Fruit fly (Drosophila melanogaster): ENCODE data around the gene REPTOR-BP.

Gene REPTOR-BP

dm6 chr2L:10276846-10277245 lies 12.9 kb downstream of the REPTOR-BP start:
- TF ChIP-seq OdsH (GFP tag; optimal IDR thresholded peaks at IDR 0.05) (peak; percentile 63), esn (GFP tag; optimal IDR thresholded peaks at IDR 0.05) (peak; percentile 74), Sox14 (GFP tag; optimal IDR thresholded peaks at IDR 0.05) (peak; percentile 85), ss (GFP tag; optimal IDR thresholded peaks at IDR 0.05) (no peak), CG6854 (GFP tag; optimal IDR thresholded peaks at IDR 0.05) (no peak), CG11294 (GFP tag; IDR thresholded peaks at IDR 0.05) (no peak), Sox102F (GFP tag; optimal IDR thresholded peaks at IDR 0.05) (no peak), Ets21C (GFP tag; optimal IDR thresholded peaks at IDR 0.05) (peak; percentile 21), CG9139 (GFP tag; optimal IDR thresholded peaks at IDR 0.05) (no peak), fkh (GFP tag; optimal IDR thresholded peaks at IDR 0.05) (no peak), salr (GFP tag; optimal IDR thresholded peaks at IDR 0.05) (no peak), CG34406 (GFP tag; optimal IDR thresholded peaks at IDR 0.05) (peak; percentile 29), Eip93F (GFP tag; optimal IDR thresholded peaks at IDR 0.05) (no peak), CG15336 (GFP tag; IDR thresholded peaks at IDR 0.05) (no peak), cyc (GFP tag; optimal IDR thresholded peaks at IDR 0.05) (peak; percentile 56), Eip75B (GFP tag; optimal IDR thresholded peaks at IDR 0.05) (peak; percentile 66), lz (GFP tag; optimal IDR thresholded peaks at IDR 0.05) (peak; percentile 59), CG16779 (tag; optimal IDR thresholded peaks at IDR 0.05) (no peak), fd59A (GFP tag; optimal IDR thresholded peaks at IDR 0.05) (peak; percentile 6), CG6808 (GFP tag; optimal IDR thresholded peaks at IDR 0.05) (no peak), vri (GFP tag; optimal IDR thresholded peaks at IDR 0.05) (peak; percentile 51), Blimp-1 (GFP tag; optimal IDR thresholded peaks at IDR 0.05) (no peak), Smox (GFP tag; optimal IDR thresholded peaks at IDR 0.05) (no peak), CG11902 (GFP tag; optimal IDR thresholded peaks at IDR 0.05) (peak; percentile 3), CG6792 (GFP tag; optimal IDR thresholded peaks at IDR 0.05) (peak; percentile 27), Hr38 (GFP tag; optimal IDR thresholded peaks at IDR 0.05) (peak; percentile 10), fd85E (GFP tag; optimal IDR thresholded peaks at IDR 0.05) (no peak), CG10669 (GFP tag; optimal IDR thresholded peaks at IDR 0.05) (peak; percentile 8), achi (GFP tag; optimal IDR thresholded peaks at IDR 0.05) (peak; percentile 58), Ets96B (tag; optimal IDR thresholded peaks at IDR 0.05) (no peak), Eip78C (GFP tag) (peak; percentile 84), dac (GFP tag; optimal IDR thresholded peaks at IDR 0.05) (peak; percentile 37), Met (GFP tag; optimal IDR thresholded peaks at IDR 0.05) (no peak), topi (GFP tag; optimal IDR thresholded peaks at IDR 0.05) (peak; percentile 43), CG31627 (GFP tag; optimal IDR thresholded peaks at IDR 0.05) (peak; percentile 72), CG8632 (GFP tag; optimal IDR thresholded peaks at IDR 0.05) (peak; percentile 22), spab (GFP tag; optimal IDR thresholded peaks at IDR 0.05) (no peak), acj6 (GFP tag; optimal IDR thresholded peaks at IDR 0.05) (peak; percentile 31), CG8319 (GFP tag; optimal IDR thresholded peaks at IDR 0.05) (no peak), CG6163 (GFP tag; IDR thresholded peaks at IDR 0.05) (no peak; the same call in 1 of the 3 replicates), Hr4 (GFP tag; optimal IDR thresholded peaks at IDR 0.05) (peak; percentile 42)

dm6 chr2L:10277362-10277761 lies 13.4 kb downstream of the REPTOR-BP start:
- peak; percentile 84 for TF ChIP-seq fkh (GFP tag; optimal IDR thresholded peaks at IDR 0.05)
- no peak for TF ChIP-seq CG4318 (GFP tag; optimal IDR thresholded peaks at IDR 0.05)
